Worm (Caenorhabditis elegans) whole organism, midembryonic: ENCODE measurements around the gene ntl-11.

ENCODE experiments used
- cog-1 ChIP-seq: sonication (generic microtip); optimal IDR thresholded peaks from 2 replicates; lab custom pipeline; 2016; ENCODE audit warnings: missing genetic modification characterization, missing compliant biosample characterization
- flt-1 ChIP-seq: fragments of 200-800 bp; sonication (Bioruptor generic); IDR thresholded peaks from 2 replicates; pipeline ENCODE4 v1.3.6; 2022; ENCODE audit warnings: missing genetic modification characterization, missing compliant biosample characterization
- klf-2 ChIP-seq: fragments of 200-800 bp; sonication (Bioruptor generic); conservative IDR thresholded peaks from 2 replicates; pipeline ENCODE4 v1.3.6; 2022; ENCODE audit warnings: missing genetic modification reagents, missing genetic modification characterization, missing compliant biosample characterization
- tab-1 ChIP-seq: fragments of 200-800 bp; sonication (Bioruptor generic); IDR thresholded peaks from 2 replicates; pipeline ENCODE4 v1.3.6; 2022; ENCODE audit warnings: missing genetic modification characterization, missing compliant biosample characterization
- ztf-29 ChIP-seq: fragments of 200-800 bp; sonication (Bioruptor generic); IDR thresholded peaks from 2 replicates; pipeline ENCODE4 v1.3.6; 2022; ENCODE audit warnings: missing genetic modification reagents, missing genetic modification characterization, missing compliant biosample characterization

- TF ChIP-seq klf-2 (GFP tag; lab: Robert Waterston, UW) (no peak), flt-1 (GFP tag; lab: Robert Waterston, UW) (no peak), tab-1 (GFP tag; lab: Robert Waterston, UW) (no peak), cog-1 (tag; lab: Kevin White, UChicago) (no peak), ztf-29 (GFP tag; lab: Robert Waterston, UW) (no peak)
Observed at ce11 chrIV:15473588-15474271, 2.4 kb upstream of the ntl-11 start, which contains the start of gene Y73F8A.26.
